Fruit fly (Drosophila melanogaster) whole organism, embryonic: Measurements from ENCODE around the gene CG14866.

Source experiments
- Atf6 ChIP-seq: fragments of 200-800 bp; sonication (Bioruptor generic); IDR thresholded peaks from 2 replicates; pipeline ENCODE4 v1.3.6; 2022; ENCODE audit warnings: missing biosample characterization, missing genetic modification characterization
- CG11247 ChIP-seq: fragments of 200-800 bp; sonication (Bioruptor generic); IDR thresholded peaks from 2 replicates; pipeline ENCODE4 v1.3.6; 2022; ENCODE audit warnings: missing biosample characterization, missing genetic modification characterization
- CG13123 ChIP-seq: fragments of 200-800 bp; sonication (Bioruptor generic); optimal IDR thresholded peaks from 2 replicates; lab custom pipeline; 2016; ENCODE audit warnings: missing biosample characterization, missing genetic modification characterization
- CG13624 ChIP-seq: fragments of 200-800 bp; sonication (Bioruptor generic); optimal IDR thresholded peaks from 2 replicates; lab custom pipeline; 2016; ENCODE audit warnings: missing biosample characterization, missing genetic modification characterization
- CG14710 ChIP-seq: fragments of 200-800 bp; sonication (Bioruptor generic); optimal IDR thresholded peaks from 3 replicates; lab custom pipeline; 2019; ENCODE audit warnings: missing biosample characterization, mild to moderate bottlenecking, missing genetic modification characterization, moderate library complexity
- CG1603 ChIP-seq: fragments of 200-800 bp; sonication (Bioruptor generic); optimal IDR thresholded peaks from 2 replicates; lab custom pipeline; 2019; ENCODE audit warnings: missing biosample characterization, mild to moderate bottlenecking, missing genetic modification characterization, moderate library complexity
- CG17361 ChIP-seq: fragments of 200-800 bp; sonication (Bioruptor generic); IDR thresholded peaks from 3 replicates; pipeline ENCODE4 v1.3.6; 2022; ENCODE audit warnings: missing biosample characterization, missing genetic modification characterization
- CG1832 ChIP-seq: fragments of 200-800 bp; sonication (Bioruptor generic); optimal IDR thresholded peaks from 2 replicates; lab custom pipeline; 2017; ENCODE audit warnings: missing biosample characterization, mild to moderate bottlenecking, missing genetic modification characterization, inconsistent platforms
- CG18476 ChIP-seq: fragments of 200-800 bp; sonication (Bioruptor generic); optimal IDR thresholded peaks from 2 replicates; lab custom pipeline; 2016; ENCODE audit warnings: missing biosample characterization, mild to moderate bottlenecking, missing genetic modification characterization
- CG2116 ChIP-seq: fragments of 200-800 bp; sonication (Bioruptor generic); optimal IDR thresholded peaks from 3 replicates; lab custom pipeline; 2018; ENCODE audit warnings: missing biosample characterization, mild to moderate bottlenecking, missing genetic modification characterization
- CG2129 ChIP-seq: fragments of 200-800 bp; sonication (Bioruptor generic); IDR thresholded peaks from 2 replicates; pipeline ENCODE4 v1.3.6; 2022; ENCODE audit warnings: missing biosample characterization, missing genetic modification characterization; ENCODE audit not compliant: partially characterized antibody
- CG2202 ChIP-seq: fragments of 200-800 bp; sonication (Bioruptor generic); optimal IDR thresholded peaks from 2 replicates; lab custom pipeline; 2018; ENCODE audit warnings: missing biosample characterization, mild to moderate bottlenecking, missing genetic modification characterization
- CG3163 ChIP-seq: fragments of 200-800 bp; sonication (Bioruptor generic); optimal IDR thresholded peaks from 3 replicates; lab custom pipeline; 2016; ENCODE audit warnings: missing biosample characterization, missing genetic modification characterization
- CG32767 ChIP-seq: fragments of 200-800 bp; sonication (Bioruptor generic); IDR thresholded peaks from 2 replicates; pipeline ENCODE4 v1.3.6; 2022; ENCODE audit warnings: missing biosample characterization, missing genetic modification characterization
- CG33557 ChIP-seq: fragments of 200-800 bp; sonication (Bioruptor generic); optimal IDR thresholded peaks from 2 replicates; lab custom pipeline; 2019; ENCODE audit warnings: missing biosample characterization, mild to moderate bottlenecking, missing genetic modification characterization, moderate library complexity
- CG4404 ChIP-seq: fragments of 200-800 bp; sonication (Bioruptor generic); IDR thresholded peaks from 2 replicates; pipeline ENCODE4 v1.3.6; 2022; ENCODE audit warnings: missing biosample characterization, missing genetic modification characterization
- CG7357 ChIP-seq: fragments of 200-800 bp; sonication (Bioruptor generic); IDR thresholded peaks from 3 replicates; pipeline ENCODE4 v1.3.6; 2022; ENCODE audit warnings: missing biosample characterization, missing genetic modification characterization
- CG7372 ChIP-seq: fragments of 200-800 bp; sonication (Bioruptor generic); IDR thresholded peaks from 2 replicates; pipeline ENCODE4 v1.3.6; 2022; ENCODE audit warnings: missing biosample characterization, missing genetic modification characterization
- CG7928 ChIP-seq: fragments of 200-800 bp; sonication (Bioruptor generic); optimal IDR thresholded peaks from 2 replicates; lab custom pipeline; 2017; ENCODE audit warnings: missing biosample characterization, mild to moderate bottlenecking, missing genetic modification characterization
- CG7987 ChIP-seq: fragments of 200-800 bp; sonication (Bioruptor generic); optimal IDR thresholded peaks from 2 replicates; lab custom pipeline; 2018; ENCODE audit warnings: missing biosample characterization, mild to moderate bottlenecking, missing genetic modification characterization, moderate library complexity
- CrebB ChIP-seq: fragments of 200-800 bp; sonication (Bioruptor generic); optimal IDR thresholded peaks from 3 replicates; lab custom pipeline; 2018; ENCODE audit warnings: missing biosample characterization, mild to moderate bottlenecking, missing genetic modification characterization
- Doc3 ChIP-seq: fragments of 200-800 bp; sonication (Bioruptor generic); IDR thresholded peaks from 3 replicates; pipeline ENCODE4 v1.3.6; 2022; ENCODE audit warnings: missing biosample characterization, missing genetic modification characterization; ENCODE audit not compliant: partially characterized antibody
- Hand ChIP-seq: fragments of 200-800 bp; sonication (Bioruptor generic); optimal IDR thresholded peaks from 2 replicates; lab custom pipeline; 2017; ENCODE audit warnings: mild to moderate bottlenecking, missing biosample characterization, missing genetic modification reagents, missing genetic modification characterization
- Hmr ChIP-seq: fragments of 200-800 bp; sonication (Bioruptor generic); optimal IDR thresholded peaks from 3 replicates; lab custom pipeline; 2017; ENCODE audit warnings: mild to moderate bottlenecking, missing biosample characterization, missing genetic modification reagents, missing genetic modification characterization
- Kr ChIP-seq: fragments of 200-800 bp; sonication (Bioruptor generic); optimal IDR thresholded peaks from 2 replicates; lab custom pipeline; 2017; ENCODE audit warnings: missing biosample characterization, mild to moderate bottlenecking, missing genetic modification characterization
- Meics ChIP-seq: fragments of 200-800 bp; sonication (Bioruptor generic); optimal IDR thresholded peaks from 2 replicates; lab custom pipeline; 2017; ENCODE audit warnings: missing biosample characterization, mild to moderate bottlenecking, missing genetic modification characterization
- Optix ChIP-seq: fragments of 200-800 bp; sonication (Bioruptor generic); IDR thresholded peaks from 3 replicates; pipeline ENCODE4 v1.3.6; 2022; ENCODE audit warnings: missing biosample characterization, missing genetic modification characterization
- Sox102F ChIP-seq: fragments of 200-800 bp; sonication (Bioruptor generic); optimal IDR thresholded peaks from 2 replicates; lab custom pipeline; 2018; ENCODE audit warnings: missing biosample characterization, mild to moderate bottlenecking, missing genetic modification characterization, moderate library complexity
- Sry-β ChIP-seq: fragments of 200-800 bp; sonication (Bioruptor generic); optimal IDR thresholded peaks from 2 replicates; lab custom pipeline; 2018; ENCODE audit warnings: missing biosample characterization, mild to moderate bottlenecking, missing genetic modification characterization, moderate library complexity
- Ssrp ChIP-seq: fragments of 200-800 bp; sonication (Bioruptor generic); optimal IDR thresholded peaks from 2 replicates; lab custom pipeline; 2018; ENCODE audit warnings: missing biosample characterization, mild to moderate bottlenecking, missing genetic modification characterization, moderate library complexity
- Vsx1 ChIP-seq: fragments of 200-800 bp; sonication (Bioruptor generic); optimal IDR thresholded peaks from 2 replicates; lab custom pipeline; 2017; ENCODE audit warnings: missing biosample characterization, mild to moderate bottlenecking, missing genetic modification characterization, missing genetic modification reagents
- ato ChIP-seq: fragments of 200-800 bp; sonication (Bioruptor generic); IDR thresholded peaks from 2 replicates; pipeline ENCODE4 v1.3.6; 2022; ENCODE audit warnings: missing biosample characterization, missing genetic modification characterization; ENCODE audit not compliant: partially characterized antibody
- bab2 ChIP-seq: fragments of 200-800 bp; sonication (Bioruptor generic); optimal IDR thresholded peaks from 2 replicates; lab custom pipeline; 2016; ENCODE audit warnings: missing biosample characterization, missing genetic modification characterization
- bigmax ChIP-seq: fragments of 200-800 bp; sonication (Bioruptor generic); optimal IDR thresholded peaks from 2 replicates; lab custom pipeline; 2018; ENCODE audit warnings: missing biosample characterization, mild to moderate bottlenecking, missing genetic modification characterization
- btn ChIP-seq: fragments of 200-800 bp; sonication (Bioruptor generic); optimal IDR thresholded peaks from 2 replicates; lab custom pipeline; 2016; ENCODE audit warnings: missing biosample characterization, missing genetic modification characterization
- caup ChIP-seq: fragments of 200-800 bp; sonication (Bioruptor generic); optimal IDR thresholded peaks from 3 replicates; lab custom pipeline; 2017; ENCODE audit warnings: missing biosample characterization, mild to moderate bottlenecking, missing genetic modification characterization, moderate library complexity; ENCODE audit not compliant: severe bottlenecking
- da ChIP-seq: fragments of 200-800 bp; sonication (Bioruptor generic); optimal IDR thresholded peaks from 2 replicates; lab custom pipeline; 2016; ENCODE audit warnings: missing biosample characterization, missing genetic modification characterization
- ewg ChIP-seq: fragments of 200-800 bp; sonication (Bioruptor generic); optimal IDR thresholded peaks from 3 replicates; lab custom pipeline; 2017; ENCODE audit warnings: mild to moderate bottlenecking, missing biosample characterization, missing genetic modification reagents, missing genetic modification characterization
- gfzf ChIP-seq: fragments of 200-800 bp; sonication (Bioruptor generic); optimal IDR thresholded peaks from 2 replicates; lab custom pipeline; 2016; ENCODE audit warnings: missing biosample characterization, mild to moderate bottlenecking, missing genetic modification characterization, moderate library complexity
- gt ChIP-seq: fragments of 200-800 bp; sonication (Bioruptor generic); IDR thresholded peaks from 2 replicates; pipeline ENCODE4 v1.3.6; 2022; ENCODE audit warnings: missing biosample characterization, missing genetic modification characterization
- ham ChIP-seq: fragments of 200-800 bp; sonication (Bioruptor generic); IDR thresholded peaks from 2 replicates; pipeline ENCODE4 v1.3.6; 2022; ENCODE audit warnings: missing biosample characterization, missing genetic modification characterization
- hth ChIP-seq: fragments of >200 bp; optimal IDR thresholded peaks from 2 replicates; lab custom pipeline; 2017; ENCODE audit warnings: inconsistent platforms
- jigr1 ChIP-seq: fragments of 200-800 bp; sonication (Bioruptor generic); IDR thresholded peaks from 3 replicates; pipeline ENCODE4 v1.3.6; 2022; ENCODE audit warnings: missing biosample characterization, missing genetic modification characterization
- mld ChIP-seq: fragments of 200-800 bp; sonication (Bioruptor generic); IDR thresholded peaks from 3 replicates; pipeline ENCODE4 v1.3.6; 2022; ENCODE audit warnings: missing biosample characterization, missing genetic modification characterization; ENCODE audit not compliant: partially characterized antibody
- org-1 ChIP-seq: fragments of 200-800 bp; sonication (Bioruptor generic); optimal IDR thresholded peaks from 2 replicates; lab custom pipeline; 2017; ENCODE audit warnings: missing biosample characterization, missing genetic modification characterization
- sens ChIP-seq: fragments of 200-800 bp; sonication (Bioruptor generic); peaks from one replicate; lab custom pipeline; 2016; ENCODE audit warnings: missing biosample characterization, missing genetic modification characterization
- seq ChIP-seq: fragments of 200-800 bp; sonication (Bioruptor generic); IDR thresholded peaks from 2 replicates; pipeline ENCODE4 v1.3.6; 2022; ENCODE audit warnings: missing biosample characterization, missing genetic modification characterization
- slbo ChIP-seq: fragments of 200-800 bp; sonication (Bioruptor generic); IDR thresholded peaks from 2 replicates; pipeline ENCODE4 v1.3.6; 2022; ENCODE audit warnings: missing biosample characterization, missing genetic modification characterization
- so ChIP-seq: fragments of 200-800 bp; sonication (Bioruptor generic); IDR thresholded peaks from 3 replicates; pipeline ENCODE4 v1.3.6; 2022; ENCODE audit warnings: missing biosample characterization, missing genetic modification characterization
- sr ChIP-seq: fragments of 200-800 bp; sonication (Bioruptor generic); IDR thresholded peaks from 3 replicates; pipeline ENCODE4 v1.3.6; 2022; ENCODE audit warnings: missing biosample characterization, missing genetic modification characterization
- usp ChIP-seq: fragments of >200 bp; optimal IDR thresholded peaks from 2 replicates; lab custom pipeline; 2017; ENCODE audit warnings: missing biosample characterization, missing genetic modification characterization
- wor ChIP-seq: fragments of 200-800 bp; sonication (Bioruptor generic); IDR thresholded peaks from 2 replicates; pipeline ENCODE4 v1.3.6; 2022; ENCODE audit warnings: missing biosample characterization, missing genetic modification characterization

The CG14866 gene

DNA sequence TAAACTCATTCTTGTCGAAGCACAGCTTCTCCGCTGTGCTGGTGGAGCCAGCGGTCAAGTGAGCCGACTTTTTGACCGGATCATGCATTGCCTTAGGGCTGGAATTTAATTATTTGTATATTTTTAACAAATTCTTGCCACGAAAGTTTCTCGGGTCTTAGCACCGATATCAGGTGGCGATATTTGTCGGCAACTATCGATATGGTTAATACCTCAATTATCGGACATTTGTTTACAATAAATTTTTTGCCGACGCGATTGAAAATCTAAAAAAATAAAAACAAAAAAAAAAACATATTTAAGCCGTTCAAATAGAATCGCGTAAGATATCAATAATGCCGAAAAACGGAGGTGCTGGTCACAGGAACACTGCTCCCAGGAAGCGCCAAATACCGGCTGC is 45.2 kb downstream of the CG14866 start, which contains the start of the genes Cog2 and Trax (continued):
- TF ChIP-seq Doc3 (GFP tag; lab: Robert Waterston, UW) = peak; percentile 94
- no peak for TF ChIP-seq bigmax (GFP tag; lab: Kevin White, UChicago)
- peak; percentile 71; the same call in 2 of the 3 replicates for TF ChIP-seq mld
- no peak for TF ChIP-seq CG2202 (tag; lab: Kevin White, UChicago)
- TF ChIP-seq CG7357 (GFP tag; lab: Robert Waterston, UW) = no peak
- TF ChIP-seq CG14710 (tag; lab: Kevin White, UChicago) = no peak
- TF ChIP-seq Hmr (GFP tag; lab: Kevin White, UChicago) = no peak
- peak; percentile 7 for TF ChIP-seq CG1603
- TF ChIP-seq CG13123 = no peak
- TF ChIP-seq CG13624 (GFP tag; lab: Kevin White, UChicago) = no peak
- TF ChIP-seq Atf6 (GFP tag; lab: Robert Waterston, UW) = no peak
- peak; percentile 46 for TF ChIP-seq CG2116
- TF ChIP-seq Vsx1 (GFP tag; lab: Kevin White, UChicago) = no peak
- TF ChIP-seq gfzf (GFP tag; lab: Kevin White, UChicago) = no peak
- TF ChIP-seq Meics (GFP tag; lab: Kevin White, UChicago) = no peak
- no peak for TF ChIP-seq jigr1
- TF ChIP-seq so (GFP tag; lab: Robert Waterston, UW) = no peak
- peak; percentile 70 for TF ChIP-seq ato (GFP tag; lab: Robert Waterston, UW)
- no peak for TF ChIP-seq wor (GFP tag; lab: Robert Waterston, UW)
- no peak for TF ChIP-seq CG33557 (GFP tag; lab: Kevin White, UChicago)
- no peak for TF ChIP-seq Ssrp
- no peak for TF ChIP-seq Kr (GFP tag; lab: Kevin White, UChicago)
- no peak for TF ChIP-seq gt
- TF ChIP-seq CG11247 (GFP tag; lab: Robert Waterston, UW) = no peak
- TF ChIP-seq CG18476 (GFP tag; lab: Kevin White, UChicago) = no peak
- no peak for TF ChIP-seq CG7987 (GFP tag; lab: Kevin White, UChicago)
- no peak for TF ChIP-seq CG7928 (GFP tag; lab: Kevin White, UChicago)
- TF ChIP-seq CG7372 (GFP tag; lab: Robert Waterston, UW) = no peak
- TF ChIP-seq da (GFP tag; lab: Kevin White, UChicago) = no peak
- no peak for TF ChIP-seq slbo (GFP tag; lab: Robert Waterston, UW)
- TF ChIP-seq CrebB = no peak
- no peak for TF ChIP-seq seq (GFP tag; lab: Robert Waterston, UW)
- no peak for TF ChIP-seq usp (GFP tag; lab: Kevin White, UChicago)
- no peak for TF ChIP-seq ham (GFP tag; lab: Robert Waterston, UW)
- TF ChIP-seq bab2 (GFP tag; lab: Kevin White, UChicago) = no peak
- TF ChIP-seq CG17361 = no peak
- TF ChIP-seq sens (GFP tag; lab: Kevin White, UChicago) = no peak
- TF ChIP-seq CG4404 = no peak
- TF ChIP-seq CG1832 = no peak
- TF ChIP-seq Sry-β = no peak
- no peak for TF ChIP-seq CG3163 (GFP tag; lab: Kevin White, UChicago)
- TF ChIP-seq Sox102F = no peak
- TF ChIP-seq ewg (GFP tag; lab: Kevin White, UChicago) = no peak
- TF ChIP-seq sr (GFP tag; lab: Robert Waterston, UW) = no peak
- no peak for TF ChIP-seq hth (lab: Kevin White, UChicago)
- no peak for TF ChIP-seq Optix (GFP tag; lab: Robert Waterston, UW)
- TF ChIP-seq caup (GFP tag; lab: Kevin White, UChicago) = no peak
- no peak for TF ChIP-seq org-1 (GFP tag; lab: Kevin White, UChicago)
- peak; percentile 83 for TF ChIP-seq CG2129 (GFP tag; lab: Robert Waterston, UW)
- TF ChIP-seq CG32767 (GFP tag; lab: Robert Waterston, UW) = no peak
- no peak for TF ChIP-seq Hand (GFP tag; lab: Kevin White, UChicago)
- no peak for TF ChIP-seq btn
